Worm (Caenorhabditis elegans): ENCODE measurements around the gene nipa-1.

The nipa-1 gene

DNA sequence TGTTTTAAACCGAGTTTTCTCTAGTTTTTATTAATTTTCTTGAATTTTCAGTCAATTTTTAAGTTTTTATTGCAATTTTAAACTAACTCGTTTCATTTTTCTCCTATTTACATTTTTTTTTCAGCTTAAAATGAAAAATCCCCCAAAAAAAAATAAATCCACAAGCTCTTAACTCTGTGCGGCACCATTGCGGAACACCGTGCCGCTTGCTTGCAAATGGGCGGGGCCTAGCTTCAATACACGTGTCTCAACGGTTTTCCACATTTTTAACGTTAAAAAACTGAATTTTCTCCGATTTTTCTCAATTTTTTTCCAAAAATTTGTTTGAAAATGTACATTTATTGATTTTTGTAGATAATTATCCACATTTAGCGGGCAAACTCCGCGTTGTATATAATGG, 48.1 kb upstream of the nipa-1 start, which contains the start of gene R148.3 (continued):
- no peak for TF ChIP-seq Y95B8A.8 (GFP tag; IDR thresholded peaks at IDR 0.05)
- TF ChIP-seq sdz-38 (tag; optimal IDR thresholded peaks at IDR 0.05): no peak
- TF ChIP-seq ceh-40 (GFP tag; IDR thresholded peaks at IDR 0.05): no peak
- TF ChIP-seq nfya-2 (GFP tag; IDR thresholded peaks at IDR 0.05): no peak
- no peak for TF ChIP-seq hrde-1 (tag; optimal IDR thresholded peaks at IDR 0.05; ENCODE audit: borderline replicate concordance)
- TF ChIP-seq let-526 (GFP tag; IDR thresholded peaks at IDR 0.05): no peak
- no peak for TF ChIP-seq dpl-1 (GFP tag; optimal IDR thresholded peaks at IDR 0.05)
- no peak for TF ChIP-seq F39B2.1 (GFP tag; IDR thresholded peaks at IDR 0.05)
- TF ChIP-seq madf-10 (tag; optimal IDR thresholded peaks at IDR 0.05): no peak
- TF ChIP-seq xnd-1 (tag; optimal IDR thresholded peaks at IDR 0.05): peak; percentile 45
- no peak for TF ChIP-seq mes-4 (tag; optimal IDR thresholded peaks at IDR 0.05)
- no peak for TF ChIP-seq madf-3 (GFP tag; IDR thresholded peaks at IDR 0.05)
- no peak for TF ChIP-seq nhr-80 (tag; optimal IDR thresholded peaks at IDR 0.05)
- TF ChIP-seq fkh-3 (tag; optimal IDR thresholded peaks at IDR 0.05): no peak
- TF ChIP-seq mxl-1 (tag; optimal IDR thresholded peaks at IDR 0.05): no peak
- TF ChIP-seq nhr-27 (tag; optimal IDR thresholded peaks at IDR 0.05): no peak
- no peak for TF ChIP-seq bed-1 (GFP tag; IDR thresholded peaks at IDR 0.05)
- no peak for TF ChIP-seq ceh-91 (GFP tag; IDR thresholded peaks at IDR 0.05)
- no peak for TF ChIP-seq sptf-2 (GFP tag; optimal IDR thresholded peaks at IDR 0.05)
- TF ChIP-seq ztf-28 (GFP tag; IDR thresholded peaks at IDR 0.05): no peak
- no peak for TF ChIP-seq ceh-58 (GFP tag; IDR thresholded peaks at IDR 0.05)
- no peak for TF ChIP-seq ccch-3 (GFP tag; optimal IDR thresholded peaks at IDR 0.05)
- TF ChIP-seq ztf-25 (GFP tag; IDR thresholded peaks at IDR 0.05): no peak
- TF ChIP-seq tlf-1 (GFP tag; optimal IDR thresholded peaks at IDR 0.05): no peak
- no peak for TF ChIP-seq die-1 (tag; optimal IDR thresholded peaks at IDR 0.05)
- no peak for TF ChIP-seq tbp1 (GFP tag; optimal IDR thresholded peaks at IDR 0.05)
- peak; percentile 7 for TF ChIP-seq unc-130 (GFP tag; optimal IDR thresholded peaks at IDR 0.05)
- peak; percentile 58 for TF ChIP-seq mcd-1 (GFP tag; IDR thresholded peaks at IDR 0.05)
- 0 out of 2 replicates have a peak, but pooled peaks have one; percentile 16 for TF ChIP-seq K11D2.4 (GFP tag; IDR thresholded peaks at IDR 0.05)
- no peak; the same call in 1 of the 2 replicates for TF ChIP-seq Y67H2A.10 (GFP tag; conservative IDR thresholded peaks at IDR 0.05)
- TF ChIP-seq efl-1 (GFP tag; optimal IDR thresholded peaks at IDR 0.05): no peak
- no peak for TF ChIP-seq lir-1 (GFP tag; conservative IDR thresholded peaks at IDR 0.05)
- no peak for TF ChIP-seq hsf-1 (GFP tag; IDR thresholded peaks at IDR 0.05)
- TF ChIP-seq T26A5.8 (tag; optimal IDR thresholded peaks at IDR 0.05): no peak
- TF ChIP-seq pbrm-1 (GFP tag; IDR thresholded peaks at IDR 0.05): peak; percentile 44; the same call in 1 of the 2 replicates
- TF ChIP-seq dox-1 (GFP tag; IDR thresholded peaks at IDR 0.05): peak; percentile 28; the same call in 1 of the 2 replicates
- TF ChIP-seq nhr-120 (GFP tag; IDR thresholded peaks at IDR 0.05): no peak
- TF ChIP-seq ets-4 (GFP tag; optimal IDR thresholded peaks at IDR 0.05): no peak
- peak; percentile 49 for TF ChIP-seq F33H1.4 (GFP tag; IDR thresholded peaks at IDR 0.05)
- no peak for TF ChIP-seq C17E4.6 (GFP tag; IDR thresholded peaks at IDR 0.05)
- TF ChIP-seq hlh-26 (GFP tag; conservative IDR thresholded peaks at IDR 0.05): no peak
- TF ChIP-seq B0336.3 (GFP tag; IDR thresholded peaks at IDR 0.05): no peak
- TF ChIP-seq attf-5 (GFP tag; optimal IDR thresholded peaks at IDR 0.05): no peak
- no peak for TF ChIP-seq ama-1 (optimal IDR thresholded peaks at IDR 0.05)
- TF ChIP-seq ama-1 (GFP tag; optimal IDR thresholded peaks at IDR 0.05): no peak
- no peak for TF ChIP-seq nhr-179 (tag; optimal IDR thresholded peaks at IDR 0.05)
- TF ChIP-seq snpc-1.1 (tag; optimal IDR thresholded peaks at IDR 0.05; ENCODE audit: insufficient read depth): peak; percentile 47
- no peak for TF ChIP-seq tbx-9 (tag; optimal IDR thresholded peaks at IDR 0.05; ENCODE audit: borderline replicate concordance)
- TF ChIP-seq ztf-26 (tag; optimal IDR thresholded peaks at IDR 0.05): no peak
- TF ChIP-seq ztf-6 (GFP tag; IDR thresholded peaks at IDR 0.05): no peak
- TF ChIP-seq rec-8 (tag; optimal IDR thresholded peaks at IDR 0.05): no peak
